Fruit fly (Drosophila melanogaster): ENCODE results near the gene CG12316.

CG12316 gene

DNA sequence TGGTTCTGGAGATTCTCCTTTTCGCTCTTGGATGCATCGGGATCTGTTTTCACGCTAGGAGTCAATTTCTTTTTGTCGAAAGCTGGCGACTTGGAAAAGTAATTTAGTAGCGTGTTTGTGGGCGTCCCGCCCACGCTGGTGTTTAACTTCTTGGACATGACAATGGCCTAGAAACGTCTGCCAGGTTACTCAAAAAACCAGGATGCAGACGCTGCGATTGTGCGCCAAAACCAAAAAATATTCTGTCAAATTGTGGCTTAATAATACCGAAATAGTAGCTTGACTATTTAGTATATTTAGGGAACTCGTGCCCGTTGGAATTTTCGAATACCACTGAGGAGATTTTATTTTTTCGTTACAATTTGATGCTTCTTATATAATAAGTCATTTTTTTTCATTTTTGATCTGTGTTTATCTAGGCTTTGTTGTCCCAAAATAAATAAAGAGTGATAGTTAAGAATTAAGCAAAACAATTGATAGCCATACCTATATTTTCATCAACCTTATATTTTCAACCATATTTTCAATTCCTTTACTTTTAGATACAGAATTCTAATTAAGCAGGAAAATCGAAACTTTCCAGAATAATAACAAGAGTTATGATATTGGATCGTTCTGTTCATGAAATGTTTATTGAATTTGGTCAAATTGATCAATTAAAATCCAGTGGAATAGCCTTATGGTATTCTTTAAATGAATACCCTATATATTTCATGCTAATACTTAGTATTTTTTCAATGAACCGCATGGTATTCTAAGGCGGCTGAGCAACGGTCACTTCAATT, 21.8 kb upstream of the CG12316 start, which contains the start of the genes Msh6 and Prp31 (continued):
- TF ChIP-seq Doc2 (GFP tag; IDR thresholded peaks at IDR 0.05) (no peak), hkb (optimal IDR thresholded peaks at IDR 0.05) (no peak), hkb (GFP tag; IDR thresholded peaks at IDR 0.05) (no peak), Sox102F (GFP tag; optimal IDR thresholded peaks at IDR 0.05) (peak; percentile 75), Ssrp (tag; optimal IDR thresholded peaks at IDR 0.05) (peak; percentile 85), lbe (GFP tag; optimal IDR thresholded peaks at IDR 0.05) (no peak), cad (GFP tag; optimal IDR thresholded peaks at IDR 0.05) (no peak), da (GFP tag; optimal IDR thresholded peaks at IDR 0.05) (no peak), CG3163 (GFP tag; optimal IDR thresholded peaks at IDR 0.05) (no peak), CG10209 (GFP tag; optimal IDR thresholded peaks at IDR 0.05) (peak; percentile 72), CG9215 (GFP tag; IDR thresholded peaks at IDR 0.05) (peak; percentile 60), mam (GFP tag; optimal IDR thresholded peaks at IDR 0.05) (peak; percentile 79), zfh2 (GFP tag; optimal IDR thresholded peaks at IDR 0.05) (peak; percentile 25), pum (GFP tag; optimal IDR thresholded peaks at IDR 0.05) (peak; percentile 69), CG31224 (GFP tag; IDR thresholded peaks at IDR 0.05) (peak; percentile 60; the same call in 1 of the 2 replicates), Dip3 (GFP tag; optimal IDR thresholded peaks at IDR 0.05) (peak; percentile 70), CG6654 (GFP tag; optimal IDR thresholded peaks at IDR 0.05) (peak; percentile 44), B-H1 (GFP tag; IDR thresholded peaks at IDR 0.05) (0 out of 3 replicates have a peak, but pooled peaks have one; percentile 47), CG42726 (GFP tag; IDR thresholded peaks at IDR 0.05; ENCODE audit: partially characterized antibody) (no peak), CG14441 (GFP tag; IDR thresholded peaks at IDR 0.05) (peak; percentile 69), CG1603 (tag; optimal IDR thresholded peaks at IDR 0.05) (peak; percentile 35), otp (GFP tag; IDR thresholded peaks at IDR 0.05) (no peak), Pdp1 (GFP tag; optimal IDR thresholded peaks at IDR 0.05) (peak; percentile 58 to 94), trh (GFP tag; optimal IDR thresholded peaks at IDR 0.05) (no peak), CG16815 (GFP tag; optimal IDR thresholded peaks at IDR 0.05) (peak; percentile 74), E2f1 (GFP tag; IDR thresholded peaks at IDR 0.05) (peak; percentile 29; the same call in 1 of the 2 replicates), CG17385 (GFP tag; optimal IDR thresholded peaks at IDR 0.05) (peak; percentile 59), Trl (optimal IDR thresholded peaks at IDR 0.05) (no peak), Trl (GFP tag; optimal IDR thresholded peaks at IDR 0.05) (no peak), CG10565 (GFP tag; optimal IDR thresholded peaks at IDR 0.05) (no peak), CG2120 (GFP tag; optimal IDR thresholded peaks at IDR 0.05) (peak; percentile 85), chinmo (GFP tag; IDR thresholded peaks at IDR 0.05; ENCODE audit: partially characterized antibody) (no peak), Spps (tag; optimal IDR thresholded peaks at IDR 0.05) (peak; percentile 47), Sry-δ (GFP tag; optimal IDR thresholded peaks at IDR 0.05) (peak; percentile 48), CG4854 (GFP tag; optimal IDR thresholded peaks at IDR 0.05) (peak; percentile 22), sc (optimal IDR thresholded peaks at IDR 0.05) (no peak), sc (GFP tag; optimal IDR thresholded peaks at IDR 0.05) (peak; percentile 46), Bteb2 (GFP tag; optimal IDR thresholded peaks at IDR 0.05) (peak; percentile 62), CG4617 (GFP tag; optimal IDR thresholded peaks at IDR 0.05; ENCODE audit: borderline replicate concordance) (no peak), bbx (GFP tag; IDR thresholded peaks at IDR 0.05; ENCODE audit: partially characterized antibody) (no peak), Eip74EF (GFP tag; optimal IDR thresholded peaks at IDR 0.05) (no peak), fd64A (GFP tag; optimal IDR thresholded peaks at IDR 0.05) (no peak), CG14050 (GFP tag; IDR thresholded peaks at IDR 0.05) (peak; percentile 45; the same call in 2 of the 3 replicates), H15 (GFP tag; IDR thresholded peaks at IDR 0.05) (peak; percentile 27; the same call in 1 of the 3 replicates), ara (GFP tag; IDR thresholded peaks at IDR 0.05) (peak; percentile 23; the same call in 1 of the 2 replicates), cas (GFP tag; IDR thresholded peaks at IDR 0.05) (no peak), Mad (GFP tag; optimal IDR thresholded peaks at IDR 0.05) (no peak), MTF-1 (GFP tag; optimal IDR thresholded peaks at IDR 0.05; ENCODE audit: borderline replicate concordance) (no peak), gro (GFP tag; optimal IDR thresholded peaks at IDR 0.05) (no peak)
